Fruit fly (Drosophila melanogaster) whole organism, embryonic: ENCODE results near the gene Muc14A.

Experiments used
- Asciz ChIP-seq: fragments of 200-800 bp; sonication (Bioruptor generic); optimal IDR thresholded peaks from 2 replicates; lab custom pipeline; 2017; ENCODE audit warnings: missing biosample characterization, mild to moderate bottlenecking, missing genetic modification characterization, missing genetic modification reagents
- CG1024 ChIP-seq: fragments of 200-800 bp; sonication (Bioruptor generic); IDR thresholded peaks from 2 replicates; pipeline ENCODE4 v1.3.6; 2022; ENCODE audit warnings: missing biosample characterization, missing genetic modification characterization
- CG11085 ChIP-seq: fragments of 200-800 bp; sonication (Bioruptor generic); IDR thresholded peaks from 2 replicates; pipeline ENCODE4 v1.3.6; 2022; ENCODE audit warnings: missing biosample characterization, missing genetic modification characterization
- CG12299 ChIP-seq: fragments of 200-800 bp; sonication (Bioruptor generic); optimal IDR thresholded peaks from 2 replicates; lab custom pipeline; 2018; ENCODE audit warnings: missing biosample characterization, mild to moderate bottlenecking, missing genetic modification characterization
- CG12744 ChIP-seq: fragments of 200-800 bp; sonication (Bioruptor generic); optimal IDR thresholded peaks from 2 replicates; lab custom pipeline; 2016; ENCODE audit warnings: missing biosample characterization, missing genetic modification characterization
- CG13775 ChIP-seq: fragments of 200-800 bp; sonication (Bioruptor generic); optimal IDR thresholded peaks from 3 replicates; lab custom pipeline; 2017; ENCODE audit warnings: missing biosample characterization, mild to moderate bottlenecking, missing genetic modification characterization
- CG14667 ChIP-seq: fragments of 200-800 bp; sonication (Bioruptor generic); IDR thresholded peaks from 2 replicates; pipeline ENCODE4 v1.3.6; 2022; ENCODE audit warnings: missing biosample characterization, missing genetic modification characterization
- CG15601 ChIP-seq: fragments of 200-800 bp; sonication (Bioruptor generic); optimal IDR thresholded peaks from 3 replicates; lab custom pipeline; 2019; ENCODE audit warnings: missing biosample characterization, mild to moderate bottlenecking, missing genetic modification characterization, moderate library complexity
- CG2129 ChIP-seq: fragments of 200-800 bp; sonication (Bioruptor generic); IDR thresholded peaks from 2 replicates; pipeline ENCODE4 v1.3.6; 2022; ENCODE audit warnings: missing biosample characterization, missing genetic modification characterization; ENCODE audit not compliant: partially characterized antibody
- CG2199 ChIP-seq: fragments of 200-800 bp; sonication (Bioruptor generic); IDR thresholded peaks from 3 replicates; pipeline ENCODE4 v1.3.6; 2022; ENCODE audit warnings: missing biosample characterization, missing genetic modification characterization
- CG30403 ChIP-seq: fragments of 200-800 bp; sonication (Bioruptor generic); optimal IDR thresholded peaks from 3 replicates; lab custom pipeline; 2016; ENCODE audit warnings: missing biosample characterization, missing genetic modification characterization
- CG4328 ChIP-seq: fragments of 200-800 bp; sonication (Bioruptor generic); optimal IDR thresholded peaks from 3 replicates; lab custom pipeline; 2017; ENCODE audit warnings: missing biosample characterization, missing genetic modification reagents, missing genetic modification characterization
- CG4360 ChIP-seq: fragments of 200-800 bp; sonication (Bioruptor generic); IDR thresholded peaks from 2 replicates; pipeline ENCODE4 v1.3.6; 2022; ENCODE audit warnings: missing biosample characterization, missing genetic modification characterization
- CG7271 ChIP-seq: fragments of 200-800 bp; sonication (Bioruptor generic); optimal IDR thresholded peaks from 2 replicates; lab custom pipeline; 2018; ENCODE audit warnings: missing biosample characterization, mild to moderate bottlenecking, missing genetic modification characterization, moderate library complexity
- CG7357 ChIP-seq: fragments of 200-800 bp; sonication (Bioruptor generic); IDR thresholded peaks from 3 replicates; pipeline ENCODE4 v1.3.6; 2022; ENCODE audit warnings: missing biosample characterization, missing genetic modification characterization
- CG8944 ChIP-seq: fragments of 200-800 bp; sonication (Bioruptor generic); optimal IDR thresholded peaks from 3 replicates; lab custom pipeline; 2016; ENCODE audit warnings: missing biosample characterization, missing genetic modification characterization
- Dip2 ChIP-seq: fragments of 200-800 bp; sonication (Bioruptor generic); IDR thresholded peaks from 2 replicates; pipeline ENCODE4 v1.3.6; 2022; ENCODE audit warnings: missing biosample characterization, missing genetic modification characterization
- Dip3 ChIP-seq: fragments of 200-800 bp; sonication (Bioruptor generic); optimal IDR thresholded peaks from 3 replicates; lab custom pipeline; 2016; ENCODE audit warnings: missing biosample characterization, missing genetic modification characterization
- Dll ChIP-seq: fragments of 200-800 bp; sonication (Bioruptor generic); IDR thresholded peaks from 4 replicates; pipeline ENCODE4 v1.3.6; 2022; ENCODE audit warnings: missing biosample characterization, missing genetic modification characterization; ENCODE audit not compliant: partially characterized antibody
- MESR4 ChIP-seq: fragments of 200-800 bp; sonication (Bioruptor generic); optimal IDR thresholded peaks from 2 replicates; lab custom pipeline; 2018; ENCODE audit warnings: missing biosample characterization, mild to moderate bottlenecking, missing genetic modification characterization, moderate library complexity
- Max ChIP-seq: fragments of 200-800 bp; sonication (Bioruptor generic); optimal IDR thresholded peaks from 2 replicates; lab custom pipeline; 2016; ENCODE audit warnings: missing biosample characterization, mild to moderate bottlenecking, missing genetic modification characterization
- NFAT ChIP-seq: fragments of 200-800 bp; sonication (Bioruptor generic); IDR thresholded peaks from 2 replicates; pipeline ENCODE4 v1.3.6; 2022; ENCODE audit warnings: missing biosample characterization, missing genetic modification characterization
- Neu2 ChIP-seq: fragments of 200-800 bp; sonication (Bioruptor generic); optimal IDR thresholded peaks from 3 replicates; lab custom pipeline; 2016; ENCODE audit warnings: missing biosample characterization, missing genetic modification characterization, borderline replicate concordance
- Six4 ChIP-seq: fragments of 200-800 bp; sonication (Bioruptor generic); optimal IDR thresholded peaks from 2 replicates; lab custom pipeline; 2016; ENCODE audit warnings: missing biosample characterization, missing genetic modification characterization
- Sox100B ChIP-seq: fragments of 200-800 bp; sonication (Bioruptor generic); optimal IDR thresholded peaks from 3 replicates; lab custom pipeline; 2018; ENCODE audit warnings: missing biosample characterization, mild to moderate bottlenecking, missing genetic modification characterization
- Stat92E ChIP-seq, 3 experiments: fragments of >200 bp in 2 of 3; fragments of 200-800 bp in 1 of 3; sonication (Bioruptor generic) in 1 of 3; optimal IDR thresholded peaks; 2 replicates each; lab custom pipeline; 2017 to 2019; ENCODE audit warnings: missing biosample characterization in 3 of 3, missing genetic modification characterization in 3 of 3, mild to moderate bottlenecking in 1 of 3, moderate library complexity in 1 of 3
- Tbp ChIP-seq: fragments of >200 bp; optimal IDR thresholded peaks from 2 replicates; lab custom pipeline; 2018; ENCODE audit warnings: missing biosample characterization, missing genetic modification characterization
- YL-1 ChIP-seq: fragments of 200-800 bp; sonication (Bioruptor generic); optimal IDR thresholded peaks from 3 replicates; lab custom pipeline; 2017; ENCODE audit warnings: missing biosample characterization, mild to moderate bottlenecking, missing genetic modification characterization
- abd-A ChIP-seq: fragments of 200-800 bp; sonication (Bioruptor generic); optimal IDR thresholded peaks from 3 replicates; lab custom pipeline; 2019; ENCODE audit warnings: missing biosample characterization, mild to moderate bottlenecking, missing genetic modification characterization, moderate library complexity
- cg ChIP-seq: fragments of 200-800 bp; sonication (Bioruptor generic); optimal IDR thresholded peaks from 3 replicates; lab custom pipeline; 2019; ENCODE audit warnings: missing biosample characterization, mild to moderate bottlenecking, missing genetic modification characterization, moderate library complexity
- chn ChIP-seq: fragments of 200-800 bp; sonication (Bioruptor generic); optimal IDR thresholded peaks from 2 replicates; lab custom pipeline; 2016; ENCODE audit warnings: missing biosample characterization, missing genetic modification characterization
- crc ChIP-seq: fragments of 200-800 bp; sonication (Bioruptor generic); optimal IDR thresholded peaks from 2 replicates; lab custom pipeline; 2016; ENCODE audit warnings: missing biosample characterization, missing genetic modification characterization
- crol ChIP-seq: fragments of 200-800 bp; sonication (Bioruptor generic); IDR thresholded peaks from 2 replicates; pipeline ENCODE4 v1.3.6; 2022; ENCODE audit warnings: missing biosample characterization, missing genetic modification characterization
- ems ChIP-seq: fragments of 200-800 bp; sonication (Bioruptor generic); optimal IDR thresholded peaks from 3 replicates; lab custom pipeline; 2016; ENCODE audit warnings: missing biosample characterization, missing genetic modification characterization
- eyg ChIP-seq: fragments of 200-800 bp; sonication (Bioruptor generic); optimal IDR thresholded peaks from 3 replicates; lab custom pipeline; 2016; ENCODE audit warnings: missing biosample characterization, missing genetic modification characterization
- fd3F ChIP-seq: fragments of 200-800 bp; sonication (Bioruptor generic); optimal IDR thresholded peaks from 2 replicates; lab custom pipeline; 2018; ENCODE audit warnings: missing biosample characterization, mild to moderate bottlenecking, missing genetic modification characterization, moderate library complexity
- ftz-f1 ChIP-seq: fragments of 200-800 bp; sonication (Bioruptor generic); optimal IDR thresholded peaks from 2 replicates; lab custom pipeline; 2016; ENCODE audit warnings: missing biosample characterization, missing genetic modification characterization
- gsb ChIP-seq: fragments of 200-800 bp; sonication (Bioruptor generic); IDR thresholded peaks from 2 replicates; pipeline ENCODE4 v1.3.6; 2022; ENCODE audit warnings: missing biosample characterization, missing genetic modification characterization
- ham ChIP-seq: fragments of 200-800 bp; sonication (Bioruptor generic); IDR thresholded peaks from 2 replicates; pipeline ENCODE4 v1.3.6; 2022; ENCODE audit warnings: missing biosample characterization, missing genetic modification characterization
- hb ChIP-seq: fragments of 200-800 bp; sonication (Bioruptor generic); IDR thresholded peaks from 3 replicates; pipeline ENCODE4 v1.3.6; 2022; ENCODE audit warnings: missing biosample characterization, missing genetic modification characterization; ENCODE audit not compliant: partially characterized antibody
- insv ChIP-seq, 2 experiments: fragments of 200-800 bp; sonication (Bioruptor generic); optimal IDR thresholded peaks; 3 replicates each; lab custom pipeline; 2016 to 2018; ENCODE audit warnings: missing biosample characterization in 2 of 2, missing genetic modification characterization in 2 of 2
- kah ChIP-seq: fragments of 200-800 bp; sonication (Bioruptor generic); optimal IDR thresholded peaks from 2 replicates; lab custom pipeline; 2018; ENCODE audit warnings: missing biosample characterization, mild to moderate bottlenecking, missing genetic modification characterization
- lola ChIP-seq, 3 experiments: fragments of >200 bp in 2 of 3; fragments of 200-800 bp in 1 of 3; sonication (Bioruptor generic) in 1 of 3; optimal IDR thresholded peaks; 2 replicates each; lab custom pipeline; 2017 to 2019; ENCODE audit warnings: missing biosample characterization in 3 of 3, missing genetic modification characterization in 3 of 3, mild to moderate bottlenecking in 1 of 3, moderate library complexity in 1 of 3
- peb ChIP-seq: fragments of 200-800 bp; sonication (Bioruptor generic); IDR thresholded peaks from 2 replicates; pipeline ENCODE4 v1.3.6; 2022; ENCODE audit warnings: missing biosample characterization, missing genetic modification characterization
- trem ChIP-seq: fragments of 200-800 bp; optimal IDR thresholded peaks from 3 replicates; lab custom pipeline; 2019; ENCODE audit warnings: missing biosample characterization, mild to moderate bottlenecking, missing genetic modification characterization, moderate library complexity
- tx ChIP-seq: fragments of 200-800 bp; sonication (Bioruptor generic); optimal IDR thresholded peaks from 2 replicates; lab custom pipeline; 2016; ENCODE audit warnings: missing biosample characterization, missing genetic modification characterization
- usp ChIP-seq: fragments of >200 bp; optimal IDR thresholded peaks from 2 replicates; lab custom pipeline; 2017; ENCODE audit warnings: missing biosample characterization, missing genetic modification characterization
- wor ChIP-seq: fragments of 200-800 bp; sonication (Bioruptor generic); IDR thresholded peaks from 2 replicates; pipeline ENCODE4 v1.3.6; 2022; ENCODE audit warnings: missing biosample characterization, missing genetic modification characterization

Gene Muc14A

DNA sequence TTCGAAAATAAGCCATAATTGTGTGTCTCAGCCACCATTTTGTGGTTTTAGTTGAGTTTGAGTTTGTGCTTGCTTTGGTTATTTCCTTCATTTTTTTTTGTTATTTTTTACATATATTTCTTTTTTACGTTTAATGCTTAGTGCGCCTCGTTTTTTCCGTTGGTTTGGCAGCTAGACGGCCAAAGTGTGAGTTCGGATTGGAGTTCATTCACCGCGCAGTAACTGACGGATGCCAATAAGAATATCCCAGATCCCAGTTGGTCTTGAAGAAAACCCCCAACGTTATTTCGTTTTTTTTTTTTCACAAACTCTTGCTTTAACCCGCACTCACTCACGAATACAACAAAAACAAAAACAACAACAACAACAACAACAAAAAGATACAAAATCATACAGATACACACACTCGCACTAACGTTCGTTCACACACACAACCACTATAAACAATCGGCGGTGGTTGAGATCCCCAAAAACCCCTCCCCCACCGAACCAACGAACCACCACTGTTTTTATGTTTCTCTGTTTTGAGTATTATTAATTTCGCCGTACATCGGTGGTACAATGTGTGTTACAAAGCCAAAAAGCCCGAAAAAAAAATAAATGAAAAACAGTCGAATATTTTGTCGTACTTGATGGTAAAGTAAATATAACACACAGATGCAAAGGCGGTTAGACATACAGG, 95.3 kb downstream of the Muc14A start:
- TF ChIP-seq insv (GFP tag; optimal IDR thresholded peaks at IDR 0.05; lab: Kevin White, UChicago), result peak in 1 of 2 experiments; percentile 88
- peak; percentile 43; the same call in 1 of the 3 replicates for TF ChIP-seq CG2199 (GFP tag; lab: Robert Waterston, UW)
- no peak for TF ChIP-seq CG1024
- peak; percentile 87 for TF ChIP-seq CG4360 (GFP tag; lab: Robert Waterston, UW)
- no peak for TF ChIP-seq CG30403
- TF ChIP-seq lola (GFP tag; optimal IDR thresholded peaks at IDR 0.05; lab: Kevin White, UChicago), result peak in 1 of 3 experiments; percentile 19
- TF ChIP-seq CG7271 (tag; lab: Kevin White, UChicago), result no peak
- TF ChIP-seq Max (GFP tag; lab: Kevin White, UChicago), result no peak
- no peak for TF ChIP-seq usp (GFP tag; lab: Kevin White, UChicago)
- TF ChIP-seq ftz-f1 (GFP tag; lab: Kevin White, UChicago), result no peak
- TF ChIP-seq CG8944, result no peak
- no peak for TF ChIP-seq abd-A (tag; lab: Kevin White, UChicago)
- TF ChIP-seq kah (GFP tag; lab: Kevin White, UChicago), result peak; percentile 56
- no peak for TF ChIP-seq Tbp (GFP tag; lab: Kevin White, UChicago)
- TF ChIP-seq crol, result peak; percentile 56
- TF ChIP-seq YL-1 (GFP tag; lab: Kevin White, UChicago), result no peak
- no peak for TF ChIP-seq Sox100B (GFP tag; lab: Kevin White, UChicago)
- no peak for TF ChIP-seq Dip3 (GFP tag; lab: Kevin White, UChicago)
- TF ChIP-seq cg (GFP tag; lab: Kevin White, UChicago), result peak; percentile 83
- peak in 1 of 3 experiments; percentile 72 for TF ChIP-seq Stat92E (GFP tag; optimal IDR thresholded peaks at IDR 0.05; lab: Kevin White, UChicago)
- no peak for TF ChIP-seq peb (GFP tag; lab: Robert Waterston, UW)
- TF ChIP-seq CG4328 (GFP tag; lab: Kevin White, UChicago), result no peak

DNA sequence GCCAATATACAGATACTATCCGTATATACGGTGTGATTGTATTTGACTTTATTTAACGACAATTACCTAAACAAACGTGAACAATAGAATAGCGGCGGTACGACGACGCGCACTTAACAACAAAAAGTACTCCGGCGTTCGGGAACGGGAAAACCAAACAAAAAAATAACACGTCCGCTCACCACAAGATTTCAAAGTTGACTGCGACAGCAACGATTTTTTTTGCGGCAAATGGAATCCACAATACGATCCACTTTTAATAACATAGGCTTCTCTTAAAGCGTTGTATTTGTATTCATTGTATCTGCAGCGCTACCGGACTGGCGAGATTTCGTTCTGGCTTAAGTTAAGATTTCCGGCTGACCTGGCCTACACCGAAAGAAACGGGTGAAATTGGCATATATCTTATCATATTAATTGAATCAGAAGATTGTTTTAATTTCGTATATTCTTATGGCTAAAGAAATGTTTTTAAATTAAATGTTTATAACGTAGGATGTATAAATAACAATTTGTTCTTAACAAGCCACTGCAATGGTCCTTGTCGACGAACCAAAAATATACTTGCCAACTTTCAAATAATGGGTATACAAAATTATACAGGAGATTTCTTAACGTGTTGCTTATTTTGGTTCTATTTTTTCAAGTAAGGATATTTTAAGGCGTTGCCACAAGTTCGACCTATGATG, 96.0 kb downstream of the Muc14A start, which contains the start of the genes CG42353 and CG42354:
TSS of gene CG42353 (minus strand) at position 209 of the 689 bp plus-strand sequence.
TSS of gene CG42354 (minus strand) at position 209 of the 689 bp plus-strand sequence.
- TF ChIP-seq CG2129 (GFP tag; lab: Robert Waterston, UW), result no peak
- peak; percentile 41; the same call in 1 of the 2 replicates for TF ChIP-seq crol
- peak; percentile 93 for TF ChIP-seq Six4
- TF ChIP-seq CG12299 (tag; lab: Kevin White, UChicago), result peak; percentile 93
- TF ChIP-seq Tbp (GFP tag; lab: Kevin White, UChicago), result no peak
- TF ChIP-seq CG12744 (GFP tag; lab: Kevin White, UChicago), result peak; percentile 93
- peak; percentile 95 for TF ChIP-seq Asciz (GFP tag; lab: Kevin White, UChicago)
- TF ChIP-seq CG14667 (GFP tag; lab: Robert Waterston, UW), result peak; percentile 92
- no peak for TF ChIP-seq crc (GFP tag; lab: Kevin White, UChicago)
- TF ChIP-seq MESR4 (GFP tag; lab: Kevin White, UChicago), result peak; percentile 35
- peak; percentile 90 for TF ChIP-seq CG11085 (GFP tag; lab: Robert Waterston, UW)
- TF ChIP-seq wor (GFP tag; lab: Robert Waterston, UW), result peak; percentile 93
- peak; percentile 91 for TF ChIP-seq ems (GFP tag; lab: Kevin White, UChicago)
- peak; percentile 90 for TF ChIP-seq gsb (GFP tag; lab: Robert Waterston, UW)
- TF ChIP-seq Dll (GFP tag; lab: Robert Waterston, UW), result no peak
- peak; percentile 95 for TF ChIP-seq CG15601
- peak; percentile 63 for TF ChIP-seq eyg (GFP tag; lab: Kevin White, UChicago)
- peak; percentile 81 for TF ChIP-seq NFAT
- peak; percentile 88 for TF ChIP-seq CG7357 (GFP tag; lab: Robert Waterston, UW)
- TF ChIP-seq tx (GFP tag; lab: Kevin White, UChicago), result peak; percentile 87
- TF ChIP-seq Neu2 (GFP tag; lab: Kevin White, UChicago), result peak; percentile 65
- TF ChIP-seq Dip2 (GFP tag; lab: Robert Waterston, UW), result peak; percentile 65
- peak; percentile 96 for TF ChIP-seq trem (tag; lab: Kevin White, UChicago)
- peak; percentile 90 for TF ChIP-seq fd3F (GFP tag; lab: Kevin White, UChicago)
- TF ChIP-seq chn (GFP tag; lab: Kevin White, UChicago), result peak; percentile 97
- TF ChIP-seq hb (GFP tag; lab: Robert Waterston, UW), result no peak
- TF ChIP-seq CG13775, result peak; percentile 98
- peak; percentile 71 for TF ChIP-seq ham
